Fruit fly (Drosophila melanogaster) whole organism, embryonic: ENCODE measurements around the gene CG15425.
A peak's percentile ranks its signal among the peaks of the same experiment; 100 is the strongest.

ENCODE experiments used
- ATbp ChIP-seq: fragments of 200-800 bp; sonication (Bioruptor generic); optimal IDR thresholded peaks from 2 replicates; lab custom pipeline; 2017; ENCODE audit warnings: missing biosample characterization, mild to moderate bottlenecking, missing genetic modification characterization, missing genetic modification reagents
- Atf6 ChIP-seq: fragments of 200-800 bp; sonication (Bioruptor generic); IDR thresholded peaks from 2 replicates; pipeline ENCODE4 v1.3.6; 2022; ENCODE audit warnings: missing biosample characterization, missing genetic modification characterization
- Awh ChIP-seq: fragments of 200-800 bp; sonication (Bioruptor generic); IDR thresholded peaks from 2 replicates; pipeline ENCODE4, ENCODE4 v1.3.6; 2022; ENCODE audit warnings: missing biosample characterization, missing genetic modification characterization
- Bteb2 ChIP-seq: fragments of 200-800 bp; sonication (Bioruptor generic); optimal IDR thresholded peaks from 2 replicates; lab custom pipeline; 2016; ENCODE audit warnings: missing biosample characterization, missing genetic modification characterization
- CG10267 ChIP-seq: fragments of 200-800 bp; sonication (Bioruptor generic); optimal IDR thresholded peaks from 2 replicates; lab custom pipeline; 2018; ENCODE audit warnings: missing biosample characterization, mild to moderate bottlenecking, missing genetic modification characterization, moderate library complexity
- CG10431 ChIP-seq: fragments of 200-800 bp; sonication (Bioruptor generic); optimal IDR thresholded peaks from 3 replicates; lab custom pipeline; 2018; ENCODE audit warnings: missing biosample characterization, mild to moderate bottlenecking, missing genetic modification characterization
- CG11504 ChIP-seq: fragments of 200-800 bp; sonication (Bioruptor generic); optimal IDR thresholded peaks from 3 replicates; lab custom pipeline; 2019; ENCODE audit warnings: missing biosample characterization, mild to moderate bottlenecking, missing genetic modification characterization, moderate library complexity
- CG1233 ChIP-seq: fragments of 200-800 bp; sonication (Bioruptor generic); optimal IDR thresholded peaks from 4 replicates; lab custom pipeline; 2018; ENCODE audit warnings: missing biosample characterization, mild to moderate bottlenecking, missing genetic modification characterization
- CG12659 ChIP-seq: fragments of 200-800 bp; sonication (Bioruptor generic); optimal IDR thresholded peaks from 3 replicates; lab custom pipeline; 2017; ENCODE audit warnings: mild to moderate bottlenecking, missing biosample characterization, missing genetic modification reagents, missing genetic modification characterization
- CG13894 ChIP-seq: fragments of 200-800 bp; sonication (Bioruptor generic); optimal IDR thresholded peaks from 3 replicates; lab custom pipeline; 2018; ENCODE audit warnings: missing biosample characterization, mild to moderate bottlenecking, missing genetic modification characterization, moderate library complexity
- CG17361 ChIP-seq: fragments of 200-800 bp; sonication (Bioruptor generic); IDR thresholded peaks from 3 replicates; pipeline ENCODE4 v1.3.6; 2022; ENCODE audit warnings: missing biosample characterization, missing genetic modification characterization
- CG17385 ChIP-seq: fragments of 200-800 bp; sonication (Bioruptor generic); optimal IDR thresholded peaks from 3 replicates; lab custom pipeline; 2018; ENCODE audit warnings: missing biosample characterization, mild to moderate bottlenecking, missing genetic modification characterization
- CG2678 ChIP-seq: fragments of 200-800 bp; sonication (Bioruptor generic); optimal IDR thresholded peaks from 3 replicates; lab custom pipeline; 2019; ENCODE audit warnings: missing biosample characterization, mild to moderate bottlenecking, missing genetic modification characterization, moderate library complexity
- CG30403 ChIP-seq: fragments of 200-800 bp; sonication (Bioruptor generic); optimal IDR thresholded peaks from 3 replicates; lab custom pipeline; 2016; ENCODE audit warnings: missing biosample characterization, missing genetic modification characterization
- CG32532 ChIP-seq: fragments of 200-800 bp; sonication (Bioruptor generic); IDR thresholded peaks from 2 replicates; pipeline ENCODE4 v1.3.6; 2022; ENCODE audit warnings: missing biosample characterization, missing genetic modification characterization
- CG33213 ChIP-seq: fragments of 200-800 bp; sonication (Bioruptor generic); optimal IDR thresholded peaks from 3 replicates; lab custom pipeline; 2016; ENCODE audit warnings: missing biosample characterization, missing genetic modification characterization
- CG34376 ChIP-seq: fragments of 200-800 bp; sonication (Bioruptor generic); optimal IDR thresholded peaks from 2 replicates; lab custom pipeline; 2018; ENCODE audit warnings: missing biosample characterization, mild to moderate bottlenecking, missing genetic modification characterization
- CG4282 ChIP-seq: fragments of 200-800 bp; sonication (Bioruptor generic); optimal IDR thresholded peaks from 2 replicates; lab custom pipeline; 2016; ENCODE audit warnings: missing biosample characterization, missing genetic modification characterization
- CG4424 ChIP-seq: fragments of 200-800 bp; sonication (Bioruptor generic); optimal IDR thresholded peaks from 3 replicates; lab custom pipeline; 2016; ENCODE audit warnings: missing biosample characterization, missing genetic modification characterization
- CG4730 ChIP-seq: fragments of 200-800 bp; sonication (Bioruptor generic); IDR thresholded peaks from 2 replicates; pipeline ENCODE4 v1.3.6; 2022; ENCODE audit warnings: missing biosample characterization, missing genetic modification characterization
- CG7556 ChIP-seq: fragments of 200-800 bp; sonication (Bioruptor generic); optimal IDR thresholded peaks from 2 replicates; lab custom pipeline; 2017; ENCODE audit warnings: missing biosample characterization, mild to moderate bottlenecking, missing genetic modification characterization
- CG8924 ChIP-seq: fragments of 200-800 bp; optimal IDR thresholded peaks from 3 replicates; lab custom pipeline; 2019; ENCODE audit warnings: missing biosample characterization, mild to moderate bottlenecking, missing genetic modification characterization, moderate library complexity
- Drgx ChIP-seq: fragments of 200-800 bp; sonication (Bioruptor generic); IDR thresholded peaks from 2 replicates; pipeline ENCODE4 v1.3.6; 2022; ENCODE audit warnings: missing biosample characterization, missing genetic modification characterization
- HLH54F ChIP-seq: fragments of 200-800 bp; sonication (Bioruptor generic); optimal IDR thresholded peaks from 3 replicates; lab custom pipeline; 2016; ENCODE audit warnings: missing biosample characterization, missing genetic modification characterization
- Hmr ChIP-seq: fragments of 200-800 bp; sonication (Bioruptor generic); optimal IDR thresholded peaks from 3 replicates; lab custom pipeline; 2017; ENCODE audit warnings: mild to moderate bottlenecking, missing biosample characterization, missing genetic modification reagents, missing genetic modification characterization
- Hmx ChIP-seq: fragments of 200-800 bp; sonication (Bioruptor generic); optimal IDR thresholded peaks from 2 replicates; lab custom pipeline; 2016; ENCODE audit warnings: missing biosample characterization, missing genetic modification characterization
- Hr3 ChIP-seq: fragments of 200-800 bp; sonication (Bioruptor generic); optimal IDR thresholded peaks from 3 replicates; lab custom pipeline; 2016; ENCODE audit warnings: missing biosample characterization, missing genetic modification characterization
- Hr39 ChIP-seq: fragments of >200 bp; optimal IDR thresholded peaks from 2 replicates; lab custom pipeline; 2017
- MESR4 ChIP-seq: fragments of 200-800 bp; sonication (Bioruptor generic); optimal IDR thresholded peaks from 2 replicates; lab custom pipeline; 2018; ENCODE audit warnings: missing biosample characterization, mild to moderate bottlenecking, missing genetic modification characterization, moderate library complexity
- Nf-YC ChIP-seq: fragments of 200-800 bp; optimal IDR thresholded peaks from 3 replicates; lab custom pipeline; 2019; ENCODE audit warnings: missing biosample characterization, mild to moderate bottlenecking, missing genetic modification characterization, moderate library complexity
- Opbp ChIP-seq: fragments of 200-800 bp; sonication (Bioruptor generic); IDR thresholded peaks from 3 replicates; pipeline ENCODE4 v1.3.6; 2022; ENCODE audit warnings: missing biosample characterization, missing genetic modification characterization; ENCODE audit not compliant: partially characterized antibody
- Trl ChIP-seq, 3 experiments: fragments of >200 bp in 2 of 3; fragments of 200-800 bp in 1 of 3; sonication (Bioruptor generic) in 1 of 3; optimal IDR thresholded peaks; 2 replicates in 1 of 3; 3 replicates in 2 of 3; lab custom pipeline; 2016 to 2017; ENCODE audit warnings: missing biosample characterization in 1 of 3, missing genetic modification characterization in 1 of 3
- chm ChIP-seq: fragments of 200-800 bp; sonication (Bioruptor generic); IDR thresholded peaks from 2 replicates; pipeline ENCODE4 v1.3.6; 2022; ENCODE audit warnings: missing biosample characterization, missing genetic modification characterization
- chn ChIP-seq: fragments of 200-800 bp; sonication (Bioruptor generic); optimal IDR thresholded peaks from 2 replicates; lab custom pipeline; 2016; ENCODE audit warnings: missing biosample characterization, missing genetic modification characterization
- croc ChIP-seq: fragments of 200-800 bp; sonication (Bioruptor generic); conservative IDR thresholded peaks from 3 replicates; pipeline ENCODE4 v1.3.6; 2022; ENCODE audit warnings: missing biosample characterization, missing genetic modification characterization
- crp ChIP-seq, 2 experiments: fragments of 200-800 bp; sonication (Bioruptor generic); optimal IDR thresholded peaks; 2 replicates in 1 of 2; 3 replicates in 1 of 2; lab custom pipeline; 2017; ENCODE audit warnings: missing biosample characterization in 2 of 2, missing genetic modification characterization in 2 of 2, mild to moderate bottlenecking in 1 of 2, moderate library complexity in 1 of 2
- dati ChIP-seq: fragments of 200-800 bp; sonication (Bioruptor generic); IDR thresholded peaks from 2 replicates; pipeline ENCODE4 v1.3.6; 2022; ENCODE audit warnings: missing biosample characterization, missing genetic modification characterization
- ems ChIP-seq: fragments of 200-800 bp; sonication (Bioruptor generic); optimal IDR thresholded peaks from 3 replicates; lab custom pipeline; 2016; ENCODE audit warnings: missing biosample characterization, missing genetic modification characterization
- en ChIP-seq: fragments of 200-800 bp; sonication (Bioruptor generic); optimal IDR thresholded peaks from 2 replicates; lab custom pipeline; 2016; ENCODE audit warnings: missing biosample characterization, missing genetic modification characterization
- fu2 ChIP-seq: fragments of 200-800 bp; sonication (Bioruptor generic); optimal IDR thresholded peaks from 2 replicates; lab custom pipeline; 2016; ENCODE audit warnings: missing biosample characterization, missing genetic modification characterization
- grn ChIP-seq: fragments of 200-800 bp; sonication (Bioruptor generic); optimal IDR thresholded peaks from 3 replicates; lab custom pipeline; 2017; ENCODE audit warnings: missing biosample characterization, missing genetic modification characterization
- kni ChIP-seq: fragments of 200-800 bp; sonication (Bioruptor generic); optimal IDR thresholded peaks from 3 replicates; lab custom pipeline; 2017; ENCODE audit warnings: mild to moderate bottlenecking, missing biosample characterization, missing genetic modification reagents, missing genetic modification characterization
- maf-S ChIP-seq: fragments of 200-800 bp; sonication (Bioruptor generic); optimal IDR thresholded peaks from 2 replicates; lab custom pipeline; 2016; ENCODE audit warnings: missing biosample characterization, missing genetic modification characterization
- odd ChIP-seq: fragments of 200-800 bp; sonication (Bioruptor generic); optimal IDR thresholded peaks from 2 replicates; lab custom pipeline; 2017; ENCODE audit warnings: missing biosample characterization, mild to moderate bottlenecking, missing genetic modification characterization
- pan ChIP-seq, 4 experiments: fragments of >200 bp in 3 of 4; fragments of 200-800 bp in 1 of 4; sonication (Bioruptor generic) in 1 of 4; optimal IDR thresholded peaks in 3 of 4; IDR thresholded peaks in 1 of 4; 2 replicates each; pipeline versions ENCODE4 v1.3.6 to Lab custom; 2017 to 2022; ENCODE audit warnings: missing biosample characterization in 2 of 4, missing genetic modification characterization in 2 of 4, mixed read lengths in 1 of 4
- sens-2 ChIP-seq: fragments of 200-800 bp; sonication (Bioruptor generic); IDR thresholded peaks from 2 replicates; pipeline ENCODE4 v1.3.6; 2022; ENCODE audit warnings: missing biosample characterization, missing genetic modification characterization
- sob ChIP-seq: fragments of 200-800 bp; sonication (Bioruptor generic); IDR thresholded peaks from 2 replicates; pipeline ENCODE4 v1.3.6; 2022; ENCODE audit warnings: missing biosample characterization, missing genetic modification characterization
- trem ChIP-seq: fragments of 200-800 bp; optimal IDR thresholded peaks from 3 replicates; lab custom pipeline; 2019; ENCODE audit warnings: missing biosample characterization, mild to moderate bottlenecking, missing genetic modification characterization, moderate library complexity
- zen ChIP-seq: fragments of 200-800 bp; sonication (Bioruptor generic); optimal IDR thresholded peaks from 3 replicates; lab custom pipeline; 2018; ENCODE audit warnings: missing biosample characterization, mild to moderate bottlenecking, missing genetic modification characterization, moderate library complexity

The CG15425 gene

DNA sequence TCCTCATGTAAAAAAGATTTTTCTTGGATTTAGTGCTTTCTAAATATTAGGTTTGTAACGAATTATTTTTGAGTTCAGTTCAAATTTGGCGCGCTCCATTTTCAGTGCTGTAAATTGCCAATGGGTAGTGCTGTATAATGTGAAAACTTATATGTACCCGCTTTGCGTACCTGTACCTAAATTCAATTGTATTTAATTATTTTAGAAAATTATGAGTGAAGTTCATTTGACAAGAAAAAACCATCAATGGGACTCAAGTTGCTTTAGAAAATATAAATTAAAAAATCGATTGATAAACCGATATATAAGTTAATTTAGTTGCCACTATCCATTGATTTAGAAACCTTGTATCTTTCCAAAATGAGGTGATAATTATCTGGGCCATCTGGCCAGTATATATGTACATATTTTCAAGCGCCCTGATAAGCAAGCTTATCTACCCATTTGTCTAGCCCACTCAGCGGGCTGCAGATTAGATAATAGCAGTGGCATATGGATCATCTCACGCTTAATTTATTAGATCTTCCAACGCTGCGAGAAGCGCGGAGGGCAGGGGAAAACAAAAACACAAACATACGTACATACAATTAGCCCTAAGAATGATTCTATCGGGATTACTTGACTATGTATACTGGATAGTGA, 33.1 kb upstream of the CG15425 start:
- TF ChIP-seq odd (GFP tag; lab: Kevin White, UChicago) (peak; percentile 32), sob (0 out of 2 replicates have a peak, but pooled peaks have one; percentile 54), Awh (GFP tag; lab: Robert Waterston, UW) (no peak), en (no peak), CG17361 (GFP tag; lab: Robert Waterston, UW) (0 out of 3 replicates have a peak, but pooled peaks have one; percentile 37), croc (GFP tag; lab: Robert Waterston, UW) (no peak), CG4424 (peak; percentile 30), chm (no peak), crp (GFP tag; optimal IDR thresholded peaks at IDR 0.05; lab: Kevin White, UChicago) (no peak), Hr39 (lab: Kevin White, UChicago) (no peak), fu2 (no peak), CG10267 (tag; lab: Kevin White, UChicago) (peak; percentile 94), grn (GFP tag; lab: Kevin White, UChicago) (peak; percentile 44), CG1233 (GFP tag; lab: Kevin White, UChicago) (peak; percentile 5), CG11504 (tag; lab: Kevin White, UChicago) (peak; percentile 13), Atf6 (GFP tag; lab: Robert Waterston, UW) (peak; percentile 28; the same call in 1 of the 2 replicates), CG12659 (GFP tag; lab: Kevin White, UChicago) (peak; percentile 47), Hmr (GFP tag; lab: Kevin White, UChicago) (peak; percentile 29), Hr3 (GFP tag; lab: Kevin White, UChicago) (peak; percentile 12), kni (GFP tag; lab: Kevin White, UChicago) (peak; percentile 28), Trl (optimal IDR thresholded peaks at IDR 0.05; lab: Kevin White, UChicago) (no peak), Trl (GFP tag; optimal IDR thresholded peaks at IDR 0.05; lab: Kevin White, UChicago) (peak; percentile 12), sens-2 (GFP tag; lab: Robert Waterston, UW) (no peak), Nf-YC (tag; lab: Kevin White, UChicago) (peak; percentile 9), CG17385 (GFP tag; lab: Kevin White, UChicago) (peak; percentile 55), CG10431 (GFP tag; lab: Kevin White, UChicago) (peak; percentile 24), Hmx (GFP tag; lab: Kevin White, UChicago) (peak; percentile 9), Opbp (GFP tag; lab: Robert Waterston, UW) (peak; percentile 34; the same call in 1 of the 3 replicates), CG13894 (tag; lab: Kevin White, UChicago) (no peak), Bteb2 (GFP tag; lab: Kevin White, UChicago) (peak; percentile 14), Drgx (GFP tag; lab: Robert Waterston, UW) (no peak), CG32532 (GFP tag; lab: Robert Waterston, UW) (peak; percentile 35; the same call in 1 of the 2 replicates), CG2678 (peak; percentile 24), CG7556 (GFP tag; lab: Kevin White, UChicago) (peak; percentile 25), CG4730 (no peak), CG8924 (peak; percentile 15), pan (optimal IDR thresholded peaks at IDR 0.05; lab: Kevin White, UChicago) (no peak), pan (GFP tag; optimal IDR thresholded peaks at IDR 0.05 in 1 of 2, IDR thresholded peaks at IDR 0.05 in 1 of 2) (no peak), CG4282 (GFP tag; lab: Kevin White, UChicago) (no peak), zen (tag; lab: Kevin White, UChicago) (peak; percentile 1), ATbp (GFP tag; lab: Kevin White, UChicago) (peak; percentile 29), HLH54F (GFP tag; lab: Kevin White, UChicago) (peak; percentile 1), CG33213 (peak; percentile 16), dati (GFP tag; lab: Robert Waterston, UW) (no peak), maf-S (no peak), trem (tag; lab: Kevin White, UChicago) (peak; percentile 23), CG34376 (GFP tag; lab: Kevin White, UChicago) (peak; percentile 77), chn (GFP tag; lab: Kevin White, UChicago) (peak; percentile 57), ems (GFP tag; lab: Kevin White, UChicago) (peak; percentile 37), CG30403 (peak; percentile 31), MESR4 (GFP tag; lab: Kevin White, UChicago) (peak; percentile 22)
